Fruit fly (Drosophila melanogaster): ENCODE measurements around the gene Ndf.

Gene Ndf

dm6 chr2L:10009800-10010658 is 6.4 kb downstream of the Ndf start (continued):
- TF ChIP-seq CG30431 (GFP tag; optimal IDR thresholded peaks at IDR 0.05) = peak; percentile 96
- TF ChIP-seq CG7963 (GFP tag; IDR thresholded peaks at IDR 0.05; ENCODE audit: partially characterized antibody) = no peak
- TF ChIP-seq Lhr (GFP tag; optimal IDR thresholded peaks at IDR 0.05) = peak; percentile 79
- TF ChIP-seq CG10959 (GFP tag; IDR thresholded peaks at IDR 0.05) = peak; percentile 93
- TF ChIP-seq CG13424 (tag; optimal IDR thresholded peaks at IDR 0.05) = peak; percentile 97
- peak; percentile 56 for TF ChIP-seq MESR4 (GFP tag; optimal IDR thresholded peaks at IDR 0.05)
- peak; percentile 97 for TF ChIP-seq sisA (GFP tag; IDR thresholded peaks at IDR 0.05)
- TF ChIP-seq scrt (GFP tag; optimal IDR thresholded peaks at IDR 0.05) = peak; percentile 91
- TF ChIP-seq CG11723 (GFP tag; optimal IDR thresholded peaks at IDR 0.05) = peak; percentile 92
- peak; percentile 97 for TF ChIP-seq Dad (GFP tag; optimal IDR thresholded peaks at IDR 0.05)
- TF ChIP-seq ken (GFP tag; IDR thresholded peaks at IDR 0.05) = peak; percentile 98
- TF ChIP-seq CG1602 (GFP tag; optimal IDR thresholded peaks at IDR 0.05) = peak; percentile 96
- TF ChIP-seq Side (GFP tag; optimal IDR thresholded peaks at IDR 0.05) = peak; percentile 98
- TF ChIP-seq bbx (GFP tag; IDR thresholded peaks at IDR 0.05; ENCODE audit: partially characterized antibody) = peak; percentile 9; the same call in 1 of the 2 replicates
- peak; percentile 96 for TF ChIP-seq grau (tag; optimal IDR thresholded peaks at IDR 0.05)
- TF ChIP-seq onecut (GFP tag; IDR thresholded peaks at IDR 0.05) = peak; percentile 95
- peak; percentile 95 for TF ChIP-seq Oli (tag; optimal IDR thresholded peaks at IDR 0.05)
- peak; percentile 89 for TF ChIP-seq jigr1 (GFP tag; IDR thresholded peaks at IDR 0.05)
- no peak for TF ChIP-seq Dll (GFP tag; IDR thresholded peaks at IDR 0.05; ENCODE audit: partially characterized antibody)
- TF ChIP-seq CG15514 (GFP tag; optimal IDR thresholded peaks at IDR 0.05) = peak; percentile 84
- TF ChIP-seq dpn (GFP tag; optimal IDR thresholded peaks at IDR 0.05) = peak; percentile 98 to 99
- TF ChIP-seq sima (GFP tag; optimal IDR thresholded peaks at IDR 0.05) = peak; percentile 89
- TF ChIP-seq CG10267 (tag; optimal IDR thresholded peaks at IDR 0.05) = peak; percentile 88
- peak; percentile 90 for TF ChIP-seq CG6683 (GFP tag; optimal IDR thresholded peaks at IDR 0.05)
- TF ChIP-seq chn (GFP tag; optimal IDR thresholded peaks at IDR 0.05) = peak; percentile 98
- TF ChIP-seq CG30403 (GFP tag; optimal IDR thresholded peaks at IDR 0.05) = peak; percentile 98
- peak; percentile 98 for TF ChIP-seq CG8944 (GFP tag; optimal IDR thresholded peaks at IDR 0.05)
- peak; percentile 99 for TF ChIP-seq Drgx (GFP tag; IDR thresholded peaks at IDR 0.05)
- peak; percentile 89 for TF ChIP-seq Spps (tag; optimal IDR thresholded peaks at IDR 0.05)
- TF ChIP-seq Hsf (GFP tag; optimal IDR thresholded peaks at IDR 0.05) = peak; percentile 98
- peak; percentile 92 for TF ChIP-seq CG13775 (GFP tag; optimal IDR thresholded peaks at IDR 0.05)
- no peak for TF ChIP-seq br (optimal IDR thresholded peaks at IDR 0.05)
- peak; percentile 98 for TF ChIP-seq nom (GFP tag; optimal IDR thresholded peaks at IDR 0.05)
- TF ChIP-seq CG15601 (tag; optimal IDR thresholded peaks at IDR 0.05) = peak; percentile 92
- peak; percentile 96 for TF ChIP-seq Atf3 (GFP tag; optimal IDR thresholded peaks at IDR 0.05)
- peak; percentile 91 for TF ChIP-seq D19B (GFP tag; optimal IDR thresholded peaks at IDR 0.05)
- TF ChIP-seq CG16863 (GFP tag; optimal IDR thresholded peaks at IDR 0.05) = peak; percentile 97
- peak; percentile 94 for TF ChIP-seq jing (GFP tag; optimal IDR thresholded peaks at IDR 0.05)
- TF ChIP-seq z (GFP tag; IDR thresholded peaks at IDR 0.05) = peak; percentile 74; the same call in 2 of the 3 replicates
- TF ChIP-seq ssp (GFP tag; IDR thresholded peaks at IDR 0.05) = peak; percentile 90
- no peak for TF ChIP-seq Tbp (GFP tag; optimal IDR thresholded peaks at IDR 0.05)
- TF ChIP-seq fu2 (GFP tag; optimal IDR thresholded peaks at IDR 0.05) = peak; percentile 97
- TF ChIP-seq unpg (GFP tag; optimal IDR thresholded peaks at IDR 0.05) = peak; percentile 98
- peak; percentile 93 for TF ChIP-seq CG17385 (GFP tag; optimal IDR thresholded peaks at IDR 0.05)
- peak; percentile 75 for TF ChIP-seq CG9437 (GFP tag; optimal IDR thresholded peaks at IDR 0.05)
- no peak for TF ChIP-seq ato (GFP tag; IDR thresholded peaks at IDR 0.05; ENCODE audit: partially characterized antibody)
- peak; percentile 96 for TF ChIP-seq CG12744 (GFP tag; optimal IDR thresholded peaks at IDR 0.05)
- peak; percentile 99 for TF ChIP-seq bab2 (GFP tag; optimal IDR thresholded peaks at IDR 0.05)
- peak; percentile 98 for TF ChIP-seq CG9609 (GFP tag; optimal IDR thresholded peaks at IDR 0.05)
